Worm (Caenorhabditis elegans) whole organism, young adult: ENCODE measurements around the gene F58E1.13.

Experiments used
- athp-1 ChIP-seq: sonication (generic microtip); optimal IDR thresholded peaks from 2 replicates; lab custom pipeline; 2017; ENCODE audit warnings: mild to moderate bottlenecking, missing genetic modification characterization, missing compliant biosample characterization
- mes-4 ChIP-seq: sonication (generic microtip); optimal IDR thresholded peaks from 2 replicates; lab custom pipeline; 2016; ENCODE audit warnings: missing genotype, missing genetic modification characterization, missing compliant biosample characterization
- sea-2 ChIP-seq: fragments of 200-800 bp; sonication (Bioruptor generic); IDR thresholded peaks from 2 replicates; pipeline ENCODE4 v1.3.6; 2022; ENCODE audit warnings: missing genetic modification characterization, missing compliant biosample characterization
- snpc-4 ChIP-seq, 5 experiments: fragments of 150-350 bp in 1 of 5; sonication (generic microtip) in 4 of 5; optimal IDR thresholded peaks; 2 replicates each; lab custom pipeline; 2014 to 2018; ENCODE audit warnings: missing genetic modification characterization in 5 of 5, missing biosample characterization in 3 of 5, antibody characterized with exemption in 2 of 5, mild to moderate bottlenecking in 2 of 5, missing compliant biosample characterization in 2 of 5, missing genotype in 2 of 5, moderate library complexity in 2 of 5, missing genetic modification reagents in 1 of 5

DNA sequence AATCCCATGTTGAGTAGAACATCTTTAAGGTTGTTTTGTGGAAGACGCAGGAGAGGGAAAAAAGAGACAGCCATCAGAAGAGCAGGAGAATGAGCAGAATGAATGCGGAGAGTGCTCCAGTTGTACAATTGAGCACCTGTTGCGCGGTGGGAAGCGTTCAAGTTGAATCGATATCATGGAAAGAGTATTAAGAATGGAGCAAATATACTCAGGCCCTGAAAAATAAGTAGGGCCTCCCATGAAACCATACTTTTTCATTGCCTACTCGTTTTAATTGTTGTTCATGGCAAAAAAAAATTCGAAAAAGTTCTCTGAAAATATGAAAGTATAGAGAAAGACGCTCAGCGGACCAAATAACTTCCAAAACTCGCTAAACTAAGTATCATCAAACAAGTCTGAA, 23.5 kb upstream of the F58E1.13 start, which contains the start of gene fbxb-48:
- no peak for TF ChIP-seq sea-2 (GFP tag; lab: Robert Waterston, UW)
- TF ChIP-seq snpc-4 (GFP tag; optimal IDR thresholded peaks at IDR 0.05; lab: Kevin White, UChicago): no peak
- TF ChIP-seq snpc-4 (tag; optimal IDR thresholded peaks at IDR 0.05; lab: Kevin White, UChicago): no peak
- no peak for TF ChIP-seq mes-4 (tag; lab: Kevin White, UChicago)
- no peak for TF ChIP-seq athp-1 (tag; lab: Kevin White, UChicago)
